Worm (Caenorhabditis elegans): ENCODE results near the gene srh-41.

srh-41 gene

DNA sequence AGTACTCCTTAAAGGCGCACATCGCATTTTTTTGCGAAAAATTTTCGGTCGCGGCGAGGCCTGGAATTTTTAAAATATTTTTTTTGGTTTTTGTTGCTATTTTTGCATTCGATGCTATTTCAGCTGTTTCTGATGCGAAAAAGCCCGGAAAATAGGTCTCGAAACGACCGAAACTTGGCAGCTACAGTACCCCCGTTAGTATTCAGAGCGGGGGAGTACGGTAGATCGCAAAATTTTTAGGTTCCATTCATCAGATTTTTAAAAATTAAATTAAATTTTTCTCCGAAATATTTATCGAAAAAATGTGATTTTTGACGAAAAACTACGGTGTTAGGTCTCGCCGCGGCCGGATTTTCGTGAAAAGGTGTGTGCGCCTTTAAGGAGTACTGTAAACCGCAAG lies 31.3 kb downstream of the srh-41 start:
- TF ChIP-seq med-1 (GFP tag; optimal IDR thresholded peaks at IDR 0.05; ENCODE audit: insufficient read depth) (no peak), klf-2 (GFP tag; conservative IDR thresholded peaks at IDR 0.05) (no peak), ztf-29 (GFP tag; IDR thresholded peaks at IDR 0.05) (no peak), cog-1 (tag; optimal IDR thresholded peaks at IDR 0.05) (no peak), ref-1 (GFP tag; conservative IDR thresholded peaks at IDR 0.05) (no peak), flt-1 (GFP tag; IDR thresholded peaks at IDR 0.05) (no peak), ztf-23 (GFP tag; IDR thresholded peaks at IDR 0.05) (no peak)

DNA sequence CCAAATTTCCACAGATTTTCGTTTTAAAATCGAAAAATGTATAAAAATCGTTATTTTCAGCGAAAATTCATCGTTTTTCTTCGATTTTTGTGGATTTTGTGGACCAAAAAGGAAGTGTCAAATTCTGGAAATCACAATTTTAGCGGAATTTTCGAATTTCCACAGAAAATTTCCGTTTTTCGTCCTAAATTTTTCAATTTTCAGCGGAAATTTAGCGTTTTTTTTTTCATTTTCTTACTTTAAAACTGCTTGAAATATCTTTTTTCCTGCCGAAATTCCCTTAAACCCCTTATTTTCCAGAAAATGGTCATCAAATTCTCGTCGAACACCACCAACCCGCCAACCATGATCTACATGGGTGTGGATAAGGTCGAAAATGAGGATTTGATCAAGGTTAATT lies 35.1 kb downstream of the srh-41 start, which contains the start of gene Y54G11A.2:
Gene Y54G11A.2, plus strand, starts transcription at position 301 of the 400 bp plus-strand sequence.
- TF ChIP-seq ref-1 (GFP tag; conservative IDR thresholded peaks at IDR 0.05) (no peak), ztf-23 (GFP tag; IDR thresholded peaks at IDR 0.05) (no peak), tab-1 (GFP tag; IDR thresholded peaks at IDR 0.05) (no peak)

DNA sequence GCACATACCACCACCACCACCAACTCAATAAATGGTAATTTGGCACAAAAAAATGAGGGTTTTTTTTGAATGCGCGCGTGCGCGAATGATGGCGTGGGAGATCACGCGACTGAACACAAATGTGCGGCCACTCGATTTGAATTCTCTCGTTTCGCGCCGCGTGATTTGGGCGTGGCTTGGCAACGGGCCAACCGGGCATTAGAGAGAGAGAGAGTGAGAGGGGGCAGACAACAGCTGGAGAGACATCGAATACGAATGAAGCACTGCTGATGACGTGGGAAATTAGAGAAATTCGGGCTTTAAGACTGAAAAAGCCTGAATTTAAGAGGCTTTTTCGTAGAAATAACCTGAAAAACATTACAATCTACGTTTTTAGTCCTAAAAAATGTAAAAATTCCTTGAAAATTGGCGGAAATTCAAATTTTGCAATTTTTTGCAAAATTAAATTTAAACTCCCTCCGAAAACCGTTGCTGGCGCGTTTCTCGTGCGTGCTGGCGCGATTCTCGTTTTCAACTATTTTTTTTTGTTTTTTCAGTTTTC lies 35.7 kb downstream of the srh-41 start:
- TF ChIP-seq cog-1 (tag; optimal IDR thresholded peaks at IDR 0.05) = peak; percentile 66
- no peak for TF ChIP-seq med-1 (GFP tag; optimal IDR thresholded peaks at IDR 0.05; ENCODE audit: insufficient read depth)
- no peak; the same call in 1 of the 2 replicates for TF ChIP-seq ztf-29 (GFP tag; IDR thresholded peaks at IDR 0.05)
- TF ChIP-seq ref-1 (GFP tag; conservative IDR thresholded peaks at IDR 0.05) = 0 out of 2 replicates have a peak, but pooled peaks have one; percentile 51
- peak; percentile 66 for TF ChIP-seq ztf-23 (GFP tag; IDR thresholded peaks at IDR 0.05)
- peak; percentile 83 for TF ChIP-seq flt-1 (GFP tag; IDR thresholded peaks at IDR 0.05)
- 0 out of 2 replicates have a peak, but pooled peaks have one; percentile 31 for TF ChIP-seq klf-2 (GFP tag; conservative IDR thresholded peaks at IDR 0.05)
- no peak for TF ChIP-seq T22C8.4 (GFP tag; IDR thresholded peaks at IDR 0.05)
- no peak for TF ChIP-seq tab-1 (GFP tag; IDR thresholded peaks at IDR 0.05)

DNA sequence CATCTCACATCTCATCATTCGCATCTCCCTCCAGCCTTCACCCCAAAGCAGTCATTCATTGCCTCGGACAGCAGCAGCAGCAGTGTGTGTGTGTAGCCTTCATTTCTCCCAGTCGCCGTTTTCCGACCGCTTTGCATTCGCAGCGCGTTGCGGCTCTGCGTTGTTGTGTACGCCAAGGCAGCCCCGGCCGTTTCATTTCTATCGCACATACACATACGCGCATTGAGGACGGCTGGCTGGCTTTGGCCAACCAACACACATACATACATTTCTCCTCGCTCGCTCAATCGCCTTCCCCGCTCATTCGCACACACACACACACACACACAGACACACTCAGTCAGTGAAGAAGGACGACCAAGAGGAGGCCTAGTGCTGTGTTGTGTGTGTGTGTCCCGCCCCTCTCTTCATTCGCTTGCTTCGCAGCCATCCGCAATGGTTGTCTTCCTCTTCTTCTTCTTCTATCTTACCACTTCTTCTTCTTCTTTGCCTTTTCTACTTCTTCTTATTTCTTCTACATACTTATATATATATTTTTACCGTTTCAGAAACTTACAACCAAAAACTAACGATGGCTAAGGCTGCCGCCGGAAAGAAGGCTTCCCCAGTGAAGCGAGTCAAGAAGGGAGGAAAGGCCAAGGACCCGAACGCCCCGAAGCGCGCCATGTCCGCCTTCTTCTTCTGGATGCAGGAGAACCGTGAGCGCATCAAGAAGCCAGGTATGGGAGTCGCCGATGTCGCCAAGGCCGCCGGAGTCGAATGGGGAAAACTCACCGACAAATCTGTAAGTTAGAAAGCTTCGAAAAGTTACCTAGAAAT lies 36.8 kb downstream of the srh-41 start, which contains the start of gene hmg-1.1:
Gene hmg-1.1, plus strand, starts transcription at position 549 of the 819 bp plus-strand sequence.
- TF ChIP-seq ztf-23 (GFP tag; IDR thresholded peaks at IDR 0.05) (peak; percentile 82), ref-1 (GFP tag; conservative IDR thresholded peaks at IDR 0.05) (no peak), med-1 (GFP tag; optimal IDR thresholded peaks at IDR 0.05; ENCODE audit: insufficient read depth) (no peak), ztf-29 (GFP tag; IDR thresholded peaks at IDR 0.05) (peak; percentile 41; the same call in 1 of the 2 replicates), klf-2 (GFP tag; conservative IDR thresholded peaks at IDR 0.05) (no peak), flt-1 (GFP tag; IDR thresholded peaks at IDR 0.05) (peak; percentile 80; the same call in 1 of the 2 replicates), cog-1 (tag; optimal IDR thresholded peaks at IDR 0.05) (peak; percentile 72), T22C8.4 (GFP tag; IDR thresholded peaks at IDR 0.05) (no peak), tab-1 (GFP tag; IDR thresholded peaks at IDR 0.05) (no peak)

DNA sequence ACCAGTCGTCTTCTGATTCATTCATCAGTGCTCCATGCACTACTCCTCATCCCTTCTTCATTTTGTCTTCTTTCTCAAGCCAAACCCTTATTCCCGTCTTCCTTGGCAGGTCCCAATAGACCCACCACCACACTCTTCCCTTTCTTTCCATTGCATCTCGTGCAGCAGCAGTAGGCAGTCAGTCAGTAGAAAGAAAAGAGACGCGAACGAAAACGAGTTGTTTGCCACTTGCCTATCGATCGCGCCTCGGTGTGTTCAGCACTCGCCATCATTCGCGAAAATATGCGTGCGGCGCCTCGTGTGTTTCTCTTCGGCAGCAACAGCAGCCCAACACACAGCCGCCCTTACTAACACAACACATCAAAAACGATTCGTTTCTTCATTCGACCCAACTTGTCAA lies 37.7 kb downstream of the srh-41 start:
- TF ChIP-seq ref-1 (GFP tag; conservative IDR thresholded peaks at IDR 0.05) (no peak), cog-1 (tag; optimal IDR thresholded peaks at IDR 0.05) (no peak), ztf-23 (GFP tag; IDR thresholded peaks at IDR 0.05) (peak; percentile 57; the same call in 1 of the 2 replicates), med-1 (GFP tag; optimal IDR thresholded peaks at IDR 0.05; ENCODE audit: insufficient read depth) (peak; percentile 13), klf-2 (GFP tag; conservative IDR thresholded peaks at IDR 0.05) (no peak), tab-1 (GFP tag; IDR thresholded peaks at IDR 0.05) (no peak), ztf-29 (GFP tag; IDR thresholded peaks at IDR 0.05) (0 out of 2 replicates have a peak, but pooled peaks have one; percentile 5), T22C8.4 (GFP tag; IDR thresholded peaks at IDR 0.05) (peak; percentile 61; the same call in 1 of the 2 replicates), flt-1 (GFP tag; IDR thresholded peaks at IDR 0.05) (peak; percentile 71; the same call in 1 of the 2 replicates)

DNA sequence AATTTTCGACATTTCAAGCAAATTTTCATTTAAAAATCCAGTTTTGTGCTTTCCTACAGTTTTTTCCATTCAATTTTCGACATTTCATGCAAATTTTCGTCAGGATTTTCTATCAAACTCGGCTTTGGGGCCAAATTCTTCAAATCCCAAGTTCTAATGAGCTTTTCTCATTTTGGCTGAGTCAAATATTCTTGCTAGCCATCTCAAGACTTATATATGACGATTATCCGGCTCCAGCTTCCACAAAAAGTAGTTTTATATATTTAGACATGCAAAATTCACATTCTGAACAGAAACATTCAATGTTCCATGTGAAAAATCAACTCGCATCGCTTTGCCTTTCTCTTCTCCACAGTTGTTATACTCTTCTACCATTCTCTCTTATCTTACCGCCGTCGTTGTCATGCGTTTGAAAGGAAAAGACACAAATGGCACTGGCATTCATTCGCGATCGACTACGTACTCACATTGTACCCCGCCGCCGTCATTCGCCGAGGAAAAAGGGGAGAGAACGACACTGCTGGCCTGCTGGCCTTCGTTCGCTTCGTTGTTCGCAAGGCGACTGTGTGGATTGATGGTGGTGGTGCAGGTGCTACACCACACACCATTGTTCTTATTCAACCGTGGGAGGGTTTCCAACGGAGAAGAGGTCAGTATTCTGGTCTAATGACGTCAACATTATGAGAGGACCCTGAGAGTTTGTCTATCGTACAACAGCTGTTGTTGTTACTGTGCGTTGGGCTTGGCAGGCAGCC lies 39.3 kb downstream of the srh-41 start:
- TF ChIP-seq ztf-29 (GFP tag; IDR thresholded peaks at IDR 0.05) (no peak), klf-2 (GFP tag; conservative IDR thresholded peaks at IDR 0.05) (no peak), med-1 (GFP tag; optimal IDR thresholded peaks at IDR 0.05; ENCODE audit: insufficient read depth) (peak; percentile 24), tab-1 (GFP tag; IDR thresholded peaks at IDR 0.05) (no peak), flt-1 (GFP tag; IDR thresholded peaks at IDR 0.05) (peak; percentile 69), ztf-23 (GFP tag; IDR thresholded peaks at IDR 0.05) (no peak), T22C8.4 (GFP tag; IDR thresholded peaks at IDR 0.05) (no peak), ref-1 (GFP tag; conservative IDR thresholded peaks at IDR 0.05) (no peak)

DNA sequence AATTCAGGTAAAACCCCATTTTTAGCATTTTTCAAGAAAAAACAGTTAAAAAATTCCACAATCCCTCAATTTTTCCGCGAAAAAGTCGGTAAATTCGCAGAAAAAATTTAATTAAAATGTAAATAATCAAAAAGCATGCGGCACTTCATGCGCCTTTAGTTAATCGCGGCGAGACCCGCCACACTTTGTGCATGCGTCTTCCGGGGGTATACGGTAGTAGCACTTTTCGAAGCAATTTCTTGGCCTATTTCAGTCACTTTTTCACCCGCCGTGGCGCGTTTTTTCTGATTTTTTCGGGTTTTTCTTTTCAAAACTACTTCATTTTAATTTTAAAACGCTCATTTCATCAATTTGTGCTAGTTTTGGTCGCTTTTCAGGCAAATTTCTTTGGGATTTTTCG lies 40.0 kb downstream of the srh-41 start:
- no peak for TF ChIP-seq tab-1 (GFP tag; IDR thresholded peaks at IDR 0.05)

DNA sequence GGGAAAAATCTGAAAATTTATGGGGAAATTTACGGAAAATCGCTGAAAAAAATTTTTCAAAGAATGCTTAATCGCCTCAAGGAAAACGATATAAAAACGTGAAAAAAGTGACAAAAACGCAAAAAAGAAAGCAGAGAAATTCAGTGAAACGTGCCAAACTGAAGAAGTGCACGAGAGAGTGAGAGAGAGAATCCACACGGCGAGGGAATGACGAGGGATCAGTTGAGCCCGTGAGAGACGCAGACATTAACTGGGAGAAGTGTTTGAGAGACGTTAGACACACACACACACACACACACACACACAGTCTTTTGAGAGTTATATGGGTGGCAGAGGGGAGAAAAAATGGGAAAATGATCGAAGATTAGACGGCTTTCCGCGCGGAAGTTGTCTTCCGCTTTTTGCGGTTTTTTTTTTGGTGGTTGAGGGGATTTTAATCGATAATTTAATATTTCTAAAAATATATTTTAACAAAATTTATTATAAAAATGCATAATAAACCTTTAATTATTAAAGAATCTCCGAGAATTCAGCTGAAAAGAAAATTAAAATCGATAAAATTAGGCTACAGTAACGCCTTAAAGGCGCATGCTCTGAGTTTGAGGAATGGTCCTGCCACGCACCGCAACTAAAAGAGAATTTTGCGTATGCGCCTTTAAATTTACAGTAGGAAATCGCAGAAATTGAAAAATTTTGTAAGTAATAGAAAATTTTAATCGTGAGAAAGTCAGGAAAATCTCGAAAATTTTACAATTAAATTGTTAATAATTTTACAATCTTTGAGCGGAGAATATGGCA lies 42.5 kb downstream of the srh-41 start:
- TF ChIP-seq med-1 (GFP tag; optimal IDR thresholded peaks at IDR 0.05; ENCODE audit: insufficient read depth) = no peak
- TF ChIP-seq flt-1 (GFP tag; IDR thresholded peaks at IDR 0.05) = no peak
- TF ChIP-seq ztf-23 (GFP tag; IDR thresholded peaks at IDR 0.05) = no peak
- TF ChIP-seq T22C8.4 (GFP tag; IDR thresholded peaks at IDR 0.05) = no peak
- no peak for TF ChIP-seq tab-1 (GFP tag; IDR thresholded peaks at IDR 0.05)
- no peak for TF ChIP-seq klf-2 (GFP tag; conservative IDR thresholded peaks at IDR 0.05)
- TF ChIP-seq cog-1 (tag; optimal IDR thresholded peaks at IDR 0.05) = no peak
- no peak for TF ChIP-seq ztf-29 (GFP tag; IDR thresholded peaks at IDR 0.05)
- no peak for TF ChIP-seq ref-1 (GFP tag; conservative IDR thresholded peaks at IDR 0.05)
